Worm (Caenorhabditis elegans) whole organism, L4 larva: ENCODE data around the gene dmsr-12.

ENCODE experiments used
- D1046.2 ChIP-seq: fragments of 200-800 bp; sonication (Bioruptor generic); IDR thresholded peaks from 2 replicates; pipeline ENCODE4 v1.3.6; 2022; ENCODE audit warnings: missing genetic modification characterization, missing compliant biosample characterization
- F10B5.3 ChIP-seq: sonication (generic microtip); optimal IDR thresholded peaks from 2 replicates; lab custom pipeline; 2016; ENCODE audit warnings: mild to moderate bottlenecking, missing genetic modification characterization, missing compliant biosample characterization
- F26F4.8 ChIP-seq: fragments of 200-800 bp; sonication (Bioruptor generic); conservative IDR thresholded peaks from 2 replicates; pipeline ENCODE4 v1.3.6; 2022; ENCODE audit warnings: missing genetic modification characterization, missing compliant biosample characterization
- ZK337.2 ChIP-seq: fragments of 200-800 bp; sonication (Bioruptor generic); IDR thresholded peaks from 2 replicates; pipeline ENCODE4 v1.3.6; 2022; ENCODE audit warnings: missing genetic modification reagents, missing genetic modification characterization, missing compliant biosample characterization
- aha-1 ChIP-seq: fragments of 150-350 bp; peaks from one replicate; lab custom pipeline; 2014; ENCODE audit warnings: missing biosample characterization, missing genetic modification characterization
- attf-4 ChIP-seq: sonication (generic microtip); optimal IDR thresholded peaks from 3 replicates; lab custom pipeline; 2017; ENCODE audit warnings: missing biosample characterization, missing genetic modification characterization
- ceh-28 ChIP-seq: fragments of 150-350 bp; optimal IDR thresholded peaks from 2 replicates; lab custom pipeline; 2014; ENCODE audit warnings: missing biosample characterization, missing genetic modification reagents, missing genetic modification characterization
- ceh-62 ChIP-seq: sonication (generic microtip); optimal IDR thresholded peaks from 2 replicates; lab custom pipeline; 2017; ENCODE audit warnings: missing biosample characterization, missing genetic modification characterization
- ceh-82 ChIP-seq: sonication (generic microtip); optimal IDR thresholded peaks from 2 replicates; lab custom pipeline; 2017; ENCODE audit warnings: missing biosample characterization, missing genetic modification characterization
- cey-2 ChIP-seq: sonication (generic microtip); optimal IDR thresholded peaks from 3 replicates; lab custom pipeline; 2017; ENCODE audit warnings: missing genetic modification characterization, mild to moderate bottlenecking, missing compliant biosample characterization, antibody characterized with exemption, borderline replicate concordance; ENCODE audit not compliant: insufficient read depth
- daf-16 ChIP-seq, 3 experiments: sonication (generic microtip); optimal IDR thresholded peaks; 2 replicates each; lab custom pipeline; 2016 to 2017; ENCODE audit warnings: missing genetic modification characterization in 3 of 3, missing genetic modification reagents in 3 of 3, mild to moderate bottlenecking in 2 of 3, missing compliant biosample characterization in 2 of 3, missing biosample characterization in 1 of 3, moderate library complexity in 1 of 3
- dmd-6 ChIP-seq: fragments of 200-800 bp; sonication (Bioruptor generic); IDR thresholded peaks from 2 replicates; pipeline ENCODE4 v1.3.6; 2022; ENCODE audit warnings: missing genetic modification reagents, missing genetic modification characterization, missing compliant biosample characterization
- egl-27 ChIP-seq: sonication (generic microtip); optimal IDR thresholded peaks from 3 replicates; lab custom pipeline; 2017; ENCODE audit warnings: missing biosample characterization, missing genetic modification reagents, missing genetic modification characterization
- egl-43 ChIP-seq: fragments of 200-800 bp; sonication (Bioruptor generic); IDR thresholded peaks from 2 replicates; pipeline ENCODE4 v1.3.6; 2022; ENCODE audit warnings: missing genetic modification reagents, missing genetic modification characterization, missing compliant biosample characterization
- fkh-10 ChIP-seq: fragments of 150-350 bp; optimal IDR thresholded peaks from 2 replicates; lab custom pipeline; 2014; ENCODE audit warnings: missing biosample characterization, missing genetic modification reagents, missing genetic modification characterization
- gei-8 ChIP-seq: fragments of 200-800 bp; sonication (Bioruptor generic); optimal IDR thresholded peaks from 2 replicates; lab custom pipeline; 2018; ENCODE audit warnings: mild to moderate bottlenecking, missing genetic modification characterization, missing compliant biosample characterization
- hif-1 ChIP-seq, 2 experiments: sonication (generic microtip); optimal IDR thresholded peaks; 2 replicates each; lab custom pipeline; 2016 to 2017; ENCODE audit warnings: missing compliant biosample characterization in 2 of 2, missing genetic modification characterization in 2 of 2, missing genetic modification reagents in 2 of 2, missing genotype in 2 of 2, mild to moderate bottlenecking in 1 of 2
- hlh-11 ChIP-seq: fragments of 200-800 bp; sonication (Bioruptor generic); optimal IDR thresholded peaks from 2 replicates; lab custom pipeline; 2018; ENCODE audit warnings: mild to moderate bottlenecking, missing genetic modification characterization, missing compliant biosample characterization
- hlh-30 ChIP-seq: sonication (generic microtip); optimal IDR thresholded peaks from 2 replicates; lab custom pipeline; 2017; ENCODE audit warnings: antibody characterized with exemption, mild to moderate bottlenecking, missing genetic modification characterization, missing compliant biosample characterization; ENCODE audit not compliant: insufficient read depth
- jun-1 ChIP-seq: fragments of 150-350 bp; optimal IDR thresholded peaks from 2 replicates; lab custom pipeline; 2014; ENCODE audit warnings: missing biosample characterization, missing genetic modification reagents, missing genetic modification characterization
- lin-1 ChIP-seq: fragments of 200-800 bp; sonication (Bioruptor generic); IDR thresholded peaks from 2 replicates; pipeline ENCODE4 v1.3.6; 2022; ENCODE audit warnings: missing genetic modification reagents, missing genetic modification characterization, missing compliant biosample characterization
- lin-15B ChIP-seq: fragments of 150-350 bp; sonication (generic microtip); optimal IDR thresholded peaks from 3 replicates; lab custom pipeline; 2014; ENCODE audit warnings: missing biosample characterization, missing genetic modification characterization
- lin-38 ChIP-seq: fragments of 200-800 bp; sonication (Bioruptor generic); IDR thresholded peaks from 2 replicates; pipeline ENCODE4 v1.3.6; 2022; ENCODE audit warnings: missing genetic modification reagents, missing genetic modification characterization, missing compliant biosample characterization
- lin-39 ChIP-seq: fragments of 150-350 bp; optimal IDR thresholded peaks from 2 replicates; lab custom pipeline; 2014; ENCODE audit warnings: missing biosample characterization, missing genetic modification reagents, missing genetic modification characterization
- mes-2 ChIP-seq: sonication (generic microtip); optimal IDR thresholded peaks from 2 replicates; lab custom pipeline; 2016; ENCODE audit warnings: missing genotype, mild to moderate bottlenecking, missing genetic modification characterization, missing compliant biosample characterization; ENCODE audit not compliant: poor library complexity, severe bottlenecking
- mxl-3 ChIP-seq: fragments of 200-800 bp; sonication (Bioruptor generic); optimal IDR thresholded peaks from 2 replicates; lab custom pipeline; 2018; ENCODE audit warnings: mild to moderate bottlenecking, missing genetic modification characterization, missing compliant biosample characterization
- nhr-10 ChIP-seq: fragments of 150-350 bp; optimal IDR thresholded peaks from 2 replicates; lab custom pipeline; 2014; ENCODE audit warnings: missing biosample characterization, missing genetic modification characterization
- nhr-102 ChIP-seq: sonication (generic microtip); optimal IDR thresholded peaks from 2 replicates; lab custom pipeline; 2016; ENCODE audit warnings: mild to moderate bottlenecking, missing genetic modification characterization, moderate library complexity, missing compliant biosample characterization
- nhr-11 ChIP-seq: fragments of 150-350 bp; optimal IDR thresholded peaks from 2 replicates; lab custom pipeline; 2014; ENCODE audit warnings: missing biosample characterization, missing genetic modification characterization
- nhr-28 ChIP-seq: fragments of 150-350 bp; optimal IDR thresholded peaks from 2 replicates; lab custom pipeline; 2014; ENCODE audit warnings: missing biosample characterization, missing genetic modification characterization
- nhr-42 ChIP-seq: fragments of 200-800 bp; sonication (Bioruptor generic); IDR thresholded peaks from 2 replicates; pipeline ENCODE4 v1.3.6; 2022; ENCODE audit warnings: missing genetic modification characterization, missing compliant biosample characterization
- nhr-6 ChIP-seq: fragments of 150-350 bp; optimal IDR thresholded peaks from 2 replicates; lab custom pipeline; 2014; ENCODE audit warnings: missing biosample characterization, missing genetic modification characterization
- nhr-76 ChIP-seq: fragments of 150-350 bp; optimal IDR thresholded peaks from 2 replicates; lab custom pipeline; 2014; ENCODE audit warnings: missing biosample characterization, missing genetic modification characterization
- pqm-1 ChIP-seq: sonication (generic microtip); optimal IDR thresholded peaks from 2 replicates; lab custom pipeline; 2017; ENCODE audit warnings: missing biosample characterization, missing genetic modification characterization
- saeg-2 ChIP-seq: fragments of 200-800 bp; sonication (Bioruptor generic); IDR thresholded peaks from 2 replicates; pipeline ENCODE4 v1.3.6; 2022; ENCODE audit warnings: missing genetic modification reagents, missing genetic modification characterization, missing compliant biosample characterization
- snpc-1.2 ChIP-seq: fragments of 200-800 bp; sonication (Bioruptor generic); IDR thresholded peaks from 2 replicates; pipeline ENCODE4 v1.3.6; 2022; ENCODE audit warnings: missing genetic modification reagents, missing genetic modification characterization, missing compliant biosample characterization
- spr-1 ChIP-seq: sonication (generic microtip); optimal IDR thresholded peaks from 2 replicates; lab custom pipeline; 2016; ENCODE audit warnings: mild to moderate bottlenecking, missing genetic modification characterization, missing compliant biosample characterization
- unc-39 ChIP-seq: sonication (generic microtip); optimal IDR thresholded peaks from 2 replicates; lab custom pipeline; 2017; ENCODE audit warnings: missing biosample characterization, missing genetic modification characterization
- unc-62 ChIP-seq, 3 experiments: fragments of 150-350 bp in 1 of 3; sonication (generic microtip); optimal IDR thresholded peaks in 2 of 3; peaks in 1 of 3; 1 replicate in 1 of 3; 2 replicates in 2 of 3; lab custom pipeline; 2014 to 2017; ENCODE audit warnings: missing biosample characterization in 3 of 3, missing genetic modification characterization in 3 of 3, missing genetic modification reagents in 3 of 3, missing genotype in 1 of 3
- zfp-2 ChIP-seq: sonication (generic microtip); optimal IDR thresholded peaks from 2 replicates; lab custom pipeline; 2016; ENCODE audit warnings: mild to moderate bottlenecking, missing genetic modification characterization, missing compliant biosample characterization
- ztf-11 ChIP-seq: fragments of 150-350 bp; optimal IDR thresholded peaks from 2 replicates; lab custom pipeline; 2014; ENCODE audit warnings: missing biosample characterization, missing genetic modification characterization
- ztf-7 ChIP-seq: fragments of 150-350 bp; optimal IDR thresholded peaks from 2 replicates; lab custom pipeline; 2014; ENCODE audit warnings: missing biosample characterization, missing genetic modification characterization

Gene dmsr-12

ce11 chrV:6819812-6820211 is 13.6 kb upstream of the dmsr-12 start, which contains the start of gene dmsr-13:
TSS of gene dmsr-13 (minus strand) at chrV:6819912.
- TF ChIP-seq lin-39 (tag; lab: Kevin White, UChicago) (no peak), hlh-30 (no peak), nhr-76 (tag; lab: Kevin White, UChicago) (no peak), gei-8 (GFP tag; lab: Kevin White, UChicago) (no peak), fkh-10 (GFP tag; lab: Kevin White, UChicago) (no peak), egl-27 (tag; lab: Kevin White, UChicago) (no peak), hlh-11 (tag; lab: Kevin White, UChicago) (no peak), spr-1 (tag; lab: Kevin White, UChicago) (no peak), mxl-3 (GFP tag; lab: Kevin White, UChicago) (no peak), ceh-28 (tag; lab: Kevin White, UChicago) (no peak), unc-39 (tag; lab: Kevin White, UChicago) (no peak), nhr-42 (no peak), F10B5.3 (no peak), saeg-2 (no peak), lin-15B (tag; lab: Kevin White, UChicago) (no peak), nhr-11 (tag; lab: Kevin White, UChicago) (no peak), ztf-7 (tag; lab: Kevin White, UChicago) (no peak), lin-38 (no peak), ZK337.2 (GFP tag; lab: Robert Waterston, UW) (no peak)

- TF ChIP-seq daf-16 (GFP tag; optimal IDR thresholded peaks at IDR 0.05; lab: Kevin White, UChicago) (no peak), daf-16 (tag; optimal IDR thresholded peaks at IDR 0.05; lab: Kevin White, UChicago) (no peak), D1046.2 (no peak), mes-2 (no peak), cey-2 (tag; lab: Kevin White, UChicago) (no peak), lin-1 (GFP tag; lab: Robert Waterston, UW) (no peak), jun-1 (tag; lab: Kevin White, UChicago) (no peak), ceh-62 (no peak), F26F4.8 (GFP tag; lab: Robert Waterston, UW) (no peak), mxl-3 (GFP tag; lab: Kevin White, UChicago) (no peak), hif-1 (tag; optimal IDR thresholded peaks at IDR 0.05; lab: Kevin White, UChicago) (no peak), ztf-11 (tag; lab: Kevin White, UChicago) (no peak), attf-4 (tag; lab: Kevin White, UChicago) (no peak), ceh-82 (tag; lab: Kevin White, UChicago) (no peak), egl-43 (no peak), egl-27 (tag; lab: Kevin White, UChicago) (no peak)
These were observed 10.9 kb upstream of the dmsr-12 start, which contains the start of gene dmsr-14 for ce11 chrV:6817184-6817583. TSS of gene dmsr-14 (minus strand) at chrV:6817284.

- TF ChIP-seq aha-1 (tag; lab: Kevin White, UChicago) (peak; percentile 65), unc-62 (GFP tag; optimal IDR thresholded peaks at IDR 0.05 in 1 of 2; lab: Kevin White, UChicago) (peak in 1 of 2 experiments; percentile 37), unc-62 (tag; optimal IDR thresholded peaks at IDR 0.05; lab: Kevin White, UChicago) (no peak), nhr-102 (no peak)
These were observed 7.6 kb upstream of the dmsr-12 start for ce11 chrV:6813862-6814261.

ce11 chrV:6811863-6812262 is 5.6 kb upstream of the dmsr-12 start:
- TF ChIP-seq pqm-1 (tag; lab: Kevin White, UChicago) (peak; percentile 89), nhr-6 (tag; lab: Kevin White, UChicago) (no peak), mes-2 (no peak), nhr-10 (tag; lab: Kevin White, UChicago) (no peak), daf-16 (GFP tag; optimal IDR thresholded peaks at IDR 0.05; lab: Kevin White, UChicago) (no peak), daf-16 (tag; optimal IDR thresholded peaks at IDR 0.05; lab: Kevin White, UChicago) (peak; percentile 8), snpc-1.2 (GFP tag; lab: Robert Waterston, UW) (no peak), gei-8 (GFP tag; lab: Kevin White, UChicago) (no peak), dmd-6 (peak; percentile 83), unc-62 (GFP tag; optimal IDR thresholded peaks at IDR 0.05 in 1 of 2; lab: Kevin White, UChicago) (peak in 1 of 2 experiments; percentile 40), unc-62 (tag; optimal IDR thresholded peaks at IDR 0.05; lab: Kevin White, UChicago) (no peak), nhr-28 (peak; percentile 61), zfp-2 (tag; lab: Kevin White, UChicago) (no peak)
